Fruit fly (Drosophila melanogaster) S2 (cell line): Measurements from ENCODE around the gene Rpt2.

Source experiments
- CG8478 ChIP-seq: fragments of >200 bp; optimal IDR thresholded peaks from 2 replicates; lab custom pipeline; 2018
- CTCF ChIP-seq, 2 experiments: fragments of >200 bp; optimal IDR thresholded peaks; 2 replicates each; lab custom pipeline; 2018

The Rpt2 gene

DNA sequence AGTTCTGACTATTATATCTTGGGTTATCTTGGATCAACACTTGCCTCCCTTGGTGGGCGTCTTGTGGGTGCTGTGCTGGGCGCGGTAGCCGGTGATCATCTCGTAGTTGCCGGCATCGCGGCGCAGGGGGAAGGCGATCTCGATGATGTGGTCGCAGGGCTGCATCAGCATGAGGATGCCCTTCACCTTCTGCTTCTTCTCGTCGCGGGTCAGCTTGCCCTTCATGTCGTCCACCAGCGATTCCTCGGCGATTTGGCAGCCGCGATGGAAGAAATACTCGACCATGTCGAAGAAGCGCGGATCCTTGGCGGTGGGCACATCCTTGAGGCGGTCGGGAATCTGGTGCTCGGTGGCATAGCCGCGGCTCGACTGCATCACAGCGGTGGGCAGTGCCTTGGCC, 11.2 kb upstream of the Rpt2 start:
- TF ChIP-seq CTCF (optimal IDR thresholded peaks at IDR 0.05; lab: Kevin White, UChicago), result no peak
- no peak for TF ChIP-seq CG8478 (lab: Kevin White, UChicago)

dm6 chr3R:23941643-23942424, 10.5 kb upstream of the Rpt2 start:
- TF ChIP-seq CTCF (optimal IDR thresholded peaks at IDR 0.05; lab: Kevin White, UChicago), result no peak
- no peak for TF ChIP-seq CG8478 (lab: Kevin White, UChicago)

- TF ChIP-seq CG8478 (lab: Kevin White, UChicago) (no peak), CTCF (optimal IDR thresholded peaks at IDR 0.05; lab: Kevin White, UChicago) (no peak)
Observed at dm6 chr3R:23940840-23941364, 9.5 kb upstream of the Rpt2 start.

DNA sequence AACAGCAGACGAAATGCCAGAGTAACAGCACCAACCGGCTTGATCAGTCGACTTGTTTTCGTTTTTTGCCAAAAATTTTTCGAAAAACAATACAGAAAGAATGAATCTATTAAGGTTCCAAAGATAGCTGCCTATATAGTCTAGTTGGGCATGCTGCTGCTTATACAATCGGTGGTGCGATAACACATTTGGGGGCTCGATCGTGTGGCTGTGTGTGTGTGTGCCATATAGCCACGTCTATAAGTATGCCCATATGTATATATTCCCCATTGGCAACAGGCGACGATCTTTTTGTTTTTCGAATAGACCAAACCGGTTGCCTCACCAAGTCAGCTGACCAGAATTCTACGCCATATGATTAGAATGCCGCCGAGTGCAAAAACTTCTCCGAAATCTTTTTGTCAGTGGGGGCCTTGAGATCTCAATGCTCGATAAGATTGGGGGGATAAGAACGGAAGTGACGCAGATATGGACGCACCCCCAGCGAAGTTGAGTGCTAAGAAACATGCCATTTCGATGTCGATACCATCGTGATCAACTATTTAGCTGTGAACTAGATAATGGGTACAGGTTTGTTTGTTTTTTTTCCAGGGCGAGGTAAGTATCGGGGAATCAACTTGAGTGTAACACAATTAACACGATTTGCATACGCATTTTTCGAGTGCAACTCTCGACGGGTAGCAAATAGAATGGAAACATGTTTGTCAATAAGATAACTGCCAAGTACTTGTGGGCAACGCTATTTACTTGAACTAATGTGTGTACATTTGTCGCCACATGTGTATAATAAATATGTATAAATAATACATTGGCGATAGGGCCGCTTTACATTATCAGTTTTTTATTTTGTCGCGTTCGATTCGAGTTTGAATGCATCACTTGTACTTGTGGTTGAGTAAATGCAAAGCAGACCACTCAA, 8.8 kb upstream of the Rpt2 start:
- no peak for TF ChIP-seq CG8478 (lab: Kevin White, UChicago)
- TF ChIP-seq CTCF (optimal IDR thresholded peaks at IDR 0.05; lab: Kevin White, UChicago), result no peak

DNA sequence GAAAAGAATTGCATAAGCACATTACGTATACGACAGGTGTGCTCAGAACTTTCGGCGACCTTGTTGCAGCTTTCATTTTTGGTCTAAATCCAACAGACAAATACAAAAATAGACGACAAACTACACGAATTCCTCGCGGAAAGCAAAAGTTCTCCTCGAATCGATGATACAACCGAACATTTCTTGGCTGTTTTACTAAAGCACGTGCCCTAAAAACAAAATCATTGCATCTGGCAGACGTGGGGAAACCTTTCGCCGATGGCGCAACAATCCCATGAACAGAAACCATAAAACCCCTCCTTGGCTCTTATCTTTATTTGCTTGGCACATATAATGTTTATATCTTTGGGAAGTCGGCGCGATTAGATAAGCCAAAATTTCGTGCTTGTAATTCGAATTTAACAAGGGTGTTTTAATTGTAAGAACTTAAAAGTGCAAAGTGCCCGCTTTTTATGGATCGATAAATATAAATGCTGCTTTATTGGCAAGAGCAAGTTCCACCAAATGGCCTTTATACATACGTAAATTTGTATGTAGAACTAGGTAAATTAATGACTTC, 7.3 kb upstream of the Rpt2 start:
- TF ChIP-seq CTCF (optimal IDR thresholded peaks at IDR 0.05; lab: Kevin White, UChicago) (no peak), CG8478 (lab: Kevin White, UChicago) (no peak)

dm6 chr3R:23933684-23934575, 2.6 kb upstream of the Rpt2 start, which contains the start of gene CG5854:
Gene CG5854 (plus strand): TSS chr3R:23933912.
- no peak for TF ChIP-seq CG8478 (lab: Kevin White, UChicago)
- TF ChIP-seq CTCF (optimal IDR thresholded peaks at IDR 0.05; lab: Kevin White, UChicago), result no peak

dm6 chr3R:23933430-23933683, 2.0 kb upstream of the Rpt2 start, which contains the start of gene RpS19b:
Gene RpS19b (minus strand): TSS chr3R:23933530.
- TF ChIP-seq CTCF (optimal IDR thresholded peaks at IDR 0.05; lab: Kevin White, UChicago) (no peak), CG8478 (lab: Kevin White, UChicago) (no peak)

- TF ChIP-seq CG8478 (lab: Kevin White, UChicago) (no peak), CTCF (optimal IDR thresholded peaks at IDR 0.05; lab: Kevin White, UChicago) (no peak)
Observed at dm6 chr3R:23928950-23929602, 2.3 kb downstream of the Rpt2 start, which contains the start of the genes CG43998, CG43999 and CG31142. Gene CG43998 (minus strand): TSS chr3R:23929000. Gene CG43999 (minus strand): TSS chr3R:23929000. Gene CG31142 (plus strand): TSS chr3R:23929243.

dm6 chr3R:23927429-23927828, 3.9 kb downstream of the Rpt2 start, which contains the start of gene CG13601:
Gene CG13601 (minus strand): TSS chr3R:23927634.
- TF ChIP-seq CG8478 (lab: Kevin White, UChicago) (no peak), CTCF (optimal IDR thresholded peaks at IDR 0.05; lab: Kevin White, UChicago) (no peak)

dm6 chr3R:23924200-23924599, 7.2 kb downstream of the Rpt2 start, which contains the start of gene Ndc1:
Gene Ndc1 (plus strand): TSS chr3R:23924399.
- TF ChIP-seq CG8478 (lab: Kevin White, UChicago) (no peak), CTCF (optimal IDR thresholded peaks at IDR 0.05; lab: Kevin White, UChicago) (no peak)

DNA sequence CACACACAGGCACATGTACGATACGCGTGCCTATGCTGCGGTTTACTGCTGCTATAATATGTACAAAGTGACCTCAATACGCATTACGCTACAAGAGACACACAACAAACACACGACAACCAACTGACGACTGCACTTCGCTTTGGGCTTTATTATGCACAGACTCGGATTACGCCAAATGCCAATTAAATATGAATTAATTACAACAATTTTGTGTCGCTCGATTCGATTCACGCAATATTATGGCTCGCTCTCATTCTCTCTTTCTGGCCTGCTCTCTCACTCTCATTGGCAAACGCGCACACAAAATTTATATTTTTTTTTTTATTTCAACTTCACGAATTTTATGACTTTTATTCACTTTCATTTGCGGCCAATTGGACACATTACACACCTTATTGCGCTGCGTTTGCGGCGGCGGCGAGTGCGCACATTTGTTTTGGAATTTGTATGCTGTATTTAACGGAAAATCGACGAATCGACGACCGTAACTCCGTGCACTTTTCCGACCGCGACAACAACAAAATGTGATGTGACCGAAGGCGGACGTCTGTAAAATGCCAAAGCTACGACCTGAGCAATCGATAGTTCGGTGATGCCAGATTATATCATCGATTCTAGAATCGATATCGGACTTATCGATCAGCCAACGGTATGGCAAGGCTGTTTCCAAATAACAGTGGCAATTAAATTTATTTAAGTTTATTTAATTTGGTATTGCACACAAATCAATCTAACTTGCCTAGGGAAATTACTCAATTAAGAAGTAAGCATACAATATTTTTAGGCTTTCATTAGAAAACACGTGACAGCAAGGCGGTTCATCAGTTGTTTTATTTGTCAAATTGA, 8.6 kb downstream of the Rpt2 start, which contains the start of the genes sba and CG31141:
TSS of gene sba (minus strand) at position 472 of the 849 bp plus-strand sequence.
TSS of gene CG31141 (plus strand) at position 799 of the 849 bp plus-strand sequence.
- peak; percentile 9 to 50 for TF ChIP-seq CTCF (optimal IDR thresholded peaks at IDR 0.05; lab: Kevin White, UChicago)
- no peak for TF ChIP-seq CG8478 (lab: Kevin White, UChicago)
